Worm (Caenorhabditis elegans): ENCODE data around the gene mrpl-44.

mrpl-44 gene

ce11 chrIII:9051119-9051597, 38.0 kb downstream of the mrpl-44 start:
- peak; percentile 80 for TF ChIP-seq nhr-6 (tag; optimal IDR thresholded peaks at IDR 0.05)
- TF ChIP-seq Y105C5A.15 (GFP tag; IDR thresholded peaks at IDR 0.05), result no peak
- no peak for TF ChIP-seq daf-8 (GFP tag; IDR thresholded peaks at IDR 0.05)
- TF ChIP-seq fkh-10 (GFP tag; optimal IDR thresholded peaks at IDR 0.05), result no peak
- TF ChIP-seq lin-39 (tag; optimal IDR thresholded peaks at IDR 0.05), result no peak
- no peak for TF ChIP-seq Y48G9A.11 (GFP tag; IDR thresholded peaks at IDR 0.05)
- TF ChIP-seq lsy-2 (tag; optimal IDR thresholded peaks at IDR 0.05), result peak in 1 of 2 experiments; percentile 91
- TF ChIP-seq ZK337.2 (GFP tag; IDR thresholded peaks at IDR 0.05), result no peak
- peak; percentile 51 for TF ChIP-seq dpl-1 (GFP tag; optimal IDR thresholded peaks at IDR 0.05)
- no peak for TF ChIP-seq aly-2 (tag; optimal IDR thresholded peaks at IDR 0.05)
- TF ChIP-seq zag-1 (tag; optimal IDR thresholded peaks at IDR 0.05), result no peak
- peak; percentile 85 for TF ChIP-seq mdt-29 (GFP tag; IDR thresholded peaks at IDR 0.05)
- peak; percentile 62 for TF ChIP-seq madf-9 (GFP tag; conservative IDR thresholded peaks at IDR 0.05)
- peak; percentile 41 for TF ChIP-seq cey-2 (tag; optimal IDR thresholded peaks at IDR 0.05; ENCODE audit: borderline replicate concordance, insufficient read depth)
- peak; percentile 85 for TF ChIP-seq hlh-11 (tag; optimal IDR thresholded peaks at IDR 0.05)
- TF ChIP-seq ceh-32 (tag; optimal IDR thresholded peaks at IDR 0.05; ENCODE audit: poor library complexity), result no peak
- no peak for TF ChIP-seq unc-62 (GFP tag; optimal IDR thresholded peaks at IDR 0.05 in 1 of 2)
- TF ChIP-seq unc-62 (tag; optimal IDR thresholded peaks at IDR 0.05), result no peak
- 0 out of 2 replicates have a peak, but pooled peaks have one; percentile 14 for TF ChIP-seq F44E2.7 (GFP tag; IDR thresholded peaks at IDR 0.05)
- TF ChIP-seq nhr-237 (tag; optimal IDR thresholded peaks at IDR 0.05), result no peak
- TF ChIP-seq saeg-2 (GFP tag; IDR thresholded peaks at IDR 0.05), result 0 out of 2 replicates have a peak, but pooled peaks have one; percentile 70
- no peak for TF ChIP-seq F37D6.2 (tag; optimal IDR thresholded peaks at IDR 0.05)
- peak; percentile 2 for TF ChIP-seq attf-4 (tag; optimal IDR thresholded peaks at IDR 0.05)
- no peak for TF ChIP-seq ceh-62 (tag; optimal IDR thresholded peaks at IDR 0.05)
- TF ChIP-seq spr-1 (tag; optimal IDR thresholded peaks at IDR 0.05), result peak; percentile 27
- peak; percentile 74 for TF ChIP-seq nhr-28 (tag; optimal IDR thresholded peaks at IDR 0.05)
- peak; percentile 53; the same call in 1 of the 2 replicates for TF ChIP-seq egl-43 (GFP tag; IDR thresholded peaks at IDR 0.05)
- TF ChIP-seq daf-16 (GFP tag; optimal IDR thresholded peaks at IDR 0.05), result peak; percentile 23 to 52
- peak; percentile 97 for TF ChIP-seq daf-16 (tag; optimal IDR thresholded peaks at IDR 0.05)
- TF ChIP-seq lim-7 (GFP tag; IDR thresholded peaks at IDR 0.05), result peak; percentile 66; the same call in 1 of the 2 replicates
- peak; percentile 68 for TF ChIP-seq lin-38 (GFP tag; IDR thresholded peaks at IDR 0.05)
- TF ChIP-seq zip-2 (tag; optimal IDR thresholded peaks at IDR 0.05), result peak; percentile 74
- peak; percentile 94 for TF ChIP-seq dve-1 (tag; optimal IDR thresholded peaks at IDR 0.05; ENCODE audit: insufficient read depth)
- TF ChIP-seq nhr-111 (GFP tag; optimal IDR thresholded peaks at IDR 0.05), result peak; percentile 58
- peak; percentile 11 for TF ChIP-seq nhr-76 (tag; optimal IDR thresholded peaks at IDR 0.05)
- peak; percentile 90 for TF ChIP-seq ama-1 (optimal IDR thresholded peaks at IDR 0.05)
- TF ChIP-seq ceh-20 (GFP tag; IDR thresholded peaks at IDR 0.05), result peak; percentile 67; the same call in 1 of the 2 replicates
- no peak for TF ChIP-seq R02D3.7 (tag; optimal IDR thresholded peaks at IDR 0.05)
- no peak for TF ChIP-seq nhr-11 (tag; optimal IDR thresholded peaks at IDR 0.05)
- TF ChIP-seq php-3 (GFP tag; IDR thresholded peaks at IDR 0.05), result peak; percentile 29; the same call in 1 of the 2 replicates
- peak; percentile 36 for TF ChIP-seq ceh-28 (tag; optimal IDR thresholded peaks at IDR 0.05)
- no peak for TF ChIP-seq ceh-82 (tag; optimal IDR thresholded peaks at IDR 0.05)
- no peak for TF ChIP-seq mxl-2 (GFP tag; conservative IDR thresholded peaks at IDR 0.05)
- peak; percentile 76 for TF ChIP-seq ctbp-1 (GFP tag; IDR thresholded peaks at IDR 0.05)
- TF ChIP-seq madf-5 (GFP tag; IDR thresholded peaks at IDR 0.05), result peak in 1 of 2 experiments; percentile 4; a peak in 1 of 4 replicates
- TF ChIP-seq zip-11 (GFP tag; IDR thresholded peaks at IDR 0.05), result no peak
- TF ChIP-seq rbr-2 (tag; optimal IDR thresholded peaks at IDR 0.05), result peak; percentile 53
- TF ChIP-seq lin-29 (GFP tag; IDR thresholded peaks at IDR 0.05), result peak; percentile 53; the same call in 1 of the 2 replicates
- TF ChIP-seq pqm-1 (tag; optimal IDR thresholded peaks at IDR 0.05), result peak; percentile 19
- peak; percentile 5 for TF ChIP-seq spr-3 (GFP tag; optimal IDR thresholded peaks at IDR 0.05)
- TF ChIP-seq sdz-12 (GFP tag; optimal IDR thresholded peaks at IDR 0.05), result peak; percentile 86
- no peak for TF ChIP-seq ces-1 (GFP tag; optimal IDR thresholded peaks at IDR 0.05)
